Fruit fly (Drosophila melanogaster) whole organism, embryonic: Measurements from ENCODE around the gene Arp10.

Experiments used
- Asciz ChIP-seq: fragments of 200-800 bp; sonication (Bioruptor generic); optimal IDR thresholded peaks from 2 replicates; lab custom pipeline; 2017; ENCODE audit warnings: missing biosample characterization, mild to moderate bottlenecking, missing genetic modification characterization, missing genetic modification reagents
- B-H1 ChIP-seq: fragments of 200-800 bp; sonication (Bioruptor generic); IDR thresholded peaks from 3 replicates; pipeline ENCODE4 v1.3.6; 2022; ENCODE audit warnings: missing biosample characterization, missing genetic modification characterization
- CG1024 ChIP-seq: fragments of 200-800 bp; sonication (Bioruptor generic); IDR thresholded peaks from 2 replicates; pipeline ENCODE4 v1.3.6; 2022; ENCODE audit warnings: missing biosample characterization, missing genetic modification characterization
- CG10431 ChIP-seq: fragments of 200-800 bp; sonication (Bioruptor generic); optimal IDR thresholded peaks from 3 replicates; lab custom pipeline; 2018; ENCODE audit warnings: missing biosample characterization, mild to moderate bottlenecking, missing genetic modification characterization
- CG12659 ChIP-seq: fragments of 200-800 bp; sonication (Bioruptor generic); optimal IDR thresholded peaks from 3 replicates; lab custom pipeline; 2017; ENCODE audit warnings: mild to moderate bottlenecking, missing biosample characterization, missing genetic modification reagents, missing genetic modification characterization
- CG12744 ChIP-seq: fragments of 200-800 bp; sonication (Bioruptor generic); optimal IDR thresholded peaks from 2 replicates; lab custom pipeline; 2016; ENCODE audit warnings: missing biosample characterization, missing genetic modification characterization
- CG12769 ChIP-seq: fragments of 200-800 bp; sonication (Bioruptor generic); optimal IDR thresholded peaks from 2 replicates; lab custom pipeline; 2019; ENCODE audit warnings: missing biosample characterization, mild to moderate bottlenecking, missing genetic modification characterization, moderate library complexity
- CG13287 ChIP-seq: fragments of 200-800 bp; sonication (Bioruptor generic); IDR thresholded peaks from 2 replicates; pipeline ENCODE4 v1.3.6; 2022; ENCODE audit warnings: missing biosample characterization, missing genetic modification characterization; ENCODE audit not compliant: partially characterized antibody
- CG15514 ChIP-seq: fragments of 200-800 bp; sonication (Bioruptor generic); optimal IDR thresholded peaks from 3 replicates; lab custom pipeline; 2017; ENCODE audit warnings: missing biosample characterization, missing genetic modification characterization, mild to moderate bottlenecking, moderate library complexity, missing genetic modification reagents
- CG18599 ChIP-seq: fragments of 200-800 bp; sonication (Bioruptor generic); optimal IDR thresholded peaks from 3 replicates; lab custom pipeline; 2017; ENCODE audit warnings: missing biosample characterization, missing genetic modification characterization, mild to moderate bottlenecking, moderate library complexity, missing genetic modification reagents
- CG2875 ChIP-seq: fragments of 200-800 bp; sonication (Bioruptor generic); optimal IDR thresholded peaks from 2 replicates; lab custom pipeline; 2017; ENCODE audit warnings: missing biosample characterization, mild to moderate bottlenecking, missing genetic modification characterization, missing genetic modification reagents
- CG30431 ChIP-seq: fragments of 200-800 bp; sonication (Bioruptor generic); optimal IDR thresholded peaks from 2 replicates; lab custom pipeline; 2017; ENCODE audit warnings: missing biosample characterization, missing genetic modification characterization
- CG3163 ChIP-seq: fragments of 200-800 bp; sonication (Bioruptor generic); optimal IDR thresholded peaks from 3 replicates; lab custom pipeline; 2016; ENCODE audit warnings: missing biosample characterization, missing genetic modification characterization
- CG32772 ChIP-seq: fragments of 200-800 bp; sonication (Bioruptor generic); IDR thresholded peaks from 2 replicates; pipeline ENCODE4 v1.3.6; 2022; ENCODE audit warnings: missing biosample characterization, missing genetic modification characterization
- CG3281 ChIP-seq: fragments of 200-800 bp; sonication (Bioruptor generic); optimal IDR thresholded peaks from 3 replicates; lab custom pipeline; 2017; ENCODE audit warnings: missing biosample characterization, mild to moderate bottlenecking, missing genetic modification characterization
- CG3995 ChIP-seq: fragments of 200-800 bp; sonication (Bioruptor generic); optimal IDR thresholded peaks from 3 replicates; lab custom pipeline; 2016; ENCODE audit warnings: missing biosample characterization, missing genetic modification characterization
- CG4424 ChIP-seq: fragments of 200-800 bp; sonication (Bioruptor generic); optimal IDR thresholded peaks from 3 replicates; lab custom pipeline; 2016; ENCODE audit warnings: missing biosample characterization, missing genetic modification characterization
- CG4730 ChIP-seq: fragments of 200-800 bp; sonication (Bioruptor generic); IDR thresholded peaks from 2 replicates; pipeline ENCODE4 v1.3.6; 2022; ENCODE audit warnings: missing biosample characterization, missing genetic modification characterization
- CG6683 ChIP-seq: fragments of 200-800 bp; sonication (Bioruptor generic); optimal IDR thresholded peaks from 2 replicates; lab custom pipeline; 2017; ENCODE audit warnings: missing biosample characterization, mild to moderate bottlenecking, missing genetic modification characterization, missing genetic modification reagents
- CG8478 ChIP-seq: fragments of >200 bp; optimal IDR thresholded peaks from 2 replicates; lab custom pipeline; 2018
- Dip2 ChIP-seq: fragments of 200-800 bp; sonication (Bioruptor generic); IDR thresholded peaks from 2 replicates; pipeline ENCODE4 v1.3.6; 2022; ENCODE audit warnings: missing biosample characterization, missing genetic modification characterization
- Dll ChIP-seq: fragments of 200-800 bp; sonication (Bioruptor generic); IDR thresholded peaks from 4 replicates; pipeline ENCODE4 v1.3.6; 2022; ENCODE audit warnings: missing biosample characterization, missing genetic modification characterization; ENCODE audit not compliant: partially characterized antibody
- Eip74EF ChIP-seq, 2 experiments: fragments of 200-800 bp in 1 of 2; fragments of >200 bp in 1 of 2; sonication (Bioruptor generic) in 1 of 2; optimal IDR thresholded peaks; 2 replicates each; lab custom pipeline; 2017 to 2019; ENCODE audit warnings: missing biosample characterization in 2 of 2, missing genetic modification characterization in 2 of 2, mild to moderate bottlenecking in 1 of 2, moderate library complexity in 1 of 2
- GATAe ChIP-seq: fragments of 200-800 bp; sonication (Bioruptor generic); conservative IDR thresholded peaks from 2 replicates; pipeline ENCODE4 v1.3.6; 2022; ENCODE audit warnings: missing biosample characterization, missing genetic modification characterization
- HLH3B ChIP-seq: fragments of 200-800 bp; sonication (Bioruptor generic); IDR thresholded peaks from 2 replicates; pipeline ENCODE4 v1.3.6; 2022; ENCODE audit warnings: missing biosample characterization, missing genetic modification characterization
- Hand ChIP-seq: fragments of 200-800 bp; sonication (Bioruptor generic); optimal IDR thresholded peaks from 2 replicates; lab custom pipeline; 2017; ENCODE audit warnings: mild to moderate bottlenecking, missing biosample characterization, missing genetic modification reagents, missing genetic modification characterization
- Meics ChIP-seq: fragments of 200-800 bp; sonication (Bioruptor generic); optimal IDR thresholded peaks from 2 replicates; lab custom pipeline; 2017; ENCODE audit warnings: missing biosample characterization, mild to moderate bottlenecking, missing genetic modification characterization
- Taf1 ChIP-seq: fragments of 200-800 bp; sonication (Bioruptor generic); IDR thresholded peaks from 2 replicates; pipeline ENCODE4 v1.3.6; 2022; ENCODE audit warnings: missing biosample characterization, missing genetic modification characterization
- ase ChIP-seq: fragments of 200-800 bp; sonication (Bioruptor generic); IDR thresholded peaks from 3 replicates; pipeline ENCODE4 v1.3.6; 2022; ENCODE audit warnings: missing biosample characterization, missing genetic modification characterization
- ato ChIP-seq: fragments of 200-800 bp; sonication (Bioruptor generic); IDR thresholded peaks from 2 replicates; pipeline ENCODE4 v1.3.6; 2022; ENCODE audit warnings: missing biosample characterization, missing genetic modification characterization; ENCODE audit not compliant: partially characterized antibody
- chif ChIP-seq, 2 experiments: fragments of 200-800 bp; sonication (Bioruptor generic); optimal IDR thresholded peaks; 3 replicates each; lab custom pipeline; 2016; ENCODE audit warnings: missing biosample characterization in 2 of 2, missing genetic modification characterization in 2 of 2
- chn ChIP-seq: fragments of 200-800 bp; sonication (Bioruptor generic); optimal IDR thresholded peaks from 2 replicates; lab custom pipeline; 2016; ENCODE audit warnings: missing biosample characterization, missing genetic modification characterization
- crp ChIP-seq, 2 experiments: fragments of 200-800 bp; sonication (Bioruptor generic); optimal IDR thresholded peaks; 2 replicates in 1 of 2; 3 replicates in 1 of 2; lab custom pipeline; 2017; ENCODE audit warnings: missing biosample characterization in 2 of 2, missing genetic modification characterization in 2 of 2, mild to moderate bottlenecking in 1 of 2, moderate library complexity in 1 of 2
- dati ChIP-seq: fragments of 200-800 bp; sonication (Bioruptor generic); IDR thresholded peaks from 2 replicates; pipeline ENCODE4 v1.3.6; 2022; ENCODE audit warnings: missing biosample characterization, missing genetic modification characterization
- gce ChIP-seq: fragments of 200-800 bp; sonication (Bioruptor generic); IDR thresholded peaks from 3 replicates; pipeline ENCODE4 v1.3.6; 2022; ENCODE audit warnings: missing biosample characterization, missing genetic modification characterization
- gfzf ChIP-seq: fragments of 200-800 bp; sonication (Bioruptor generic); optimal IDR thresholded peaks from 2 replicates; lab custom pipeline; 2016; ENCODE audit warnings: missing biosample characterization, mild to moderate bottlenecking, missing genetic modification characterization, moderate library complexity
- grau ChIP-seq: fragments of 200-800 bp; optimal IDR thresholded peaks from 3 replicates; lab custom pipeline; 2019; ENCODE audit warnings: missing biosample characterization, mild to moderate bottlenecking, missing genetic modification characterization, moderate library complexity
- grn ChIP-seq: fragments of 200-800 bp; sonication (Bioruptor generic); optimal IDR thresholded peaks from 3 replicates; lab custom pipeline; 2017; ENCODE audit warnings: missing biosample characterization, missing genetic modification characterization
- h ChIP-seq: fragments of >200 bp; optimal IDR thresholded peaks from 2 replicates; lab custom pipeline; 2017
- kay ChIP-seq: fragments of 200-800 bp; sonication (Bioruptor generic); optimal IDR thresholded peaks from 2 replicates; lab custom pipeline; 2016; ENCODE audit warnings: missing biosample characterization, missing genetic modification characterization
- lab ChIP-seq: fragments of 200-800 bp; sonication (Bioruptor generic); optimal IDR thresholded peaks from 3 replicates; lab custom pipeline; 2017; ENCODE audit warnings: missing biosample characterization, missing genetic modification characterization, mild to moderate bottlenecking, moderate library complexity, missing genetic modification reagents
- pan ChIP-seq, 4 experiments: fragments of >200 bp in 3 of 4; fragments of 200-800 bp in 1 of 4; sonication (Bioruptor generic) in 1 of 4; optimal IDR thresholded peaks in 3 of 4; IDR thresholded peaks in 1 of 4; 2 replicates each; pipeline versions ENCODE4 v1.3.6 to Lab custom; 2017 to 2022; ENCODE audit warnings: missing biosample characterization in 2 of 4, missing genetic modification characterization in 2 of 4, mixed read lengths in 1 of 4
- salm ChIP-seq: fragments of 200-800 bp; sonication (Bioruptor generic); optimal IDR thresholded peaks from 2 replicates; lab custom pipeline; 2018; ENCODE audit warnings: missing biosample characterization, mild to moderate bottlenecking, missing genetic modification characterization
- sob ChIP-seq: fragments of 200-800 bp; sonication (Bioruptor generic); IDR thresholded peaks from 2 replicates; pipeline ENCODE4 v1.3.6; 2022; ENCODE audit warnings: missing biosample characterization, missing genetic modification characterization
- stc ChIP-seq: fragments of 200-800 bp; sonication (Bioruptor generic); IDR thresholded peaks from 2 replicates; pipeline ENCODE4 v1.3.6; 2022; ENCODE audit warnings: missing biosample characterization, missing genetic modification characterization
- stwl ChIP-seq: fragments of 200-800 bp; sonication (Bioruptor generic); optimal IDR thresholded peaks from 3 replicates; lab custom pipeline; 2018; ENCODE audit warnings: missing biosample characterization, mild to moderate bottlenecking, missing genetic modification characterization, moderate library complexity
- tup ChIP-seq: fragments of 200-800 bp; sonication (Bioruptor generic); optimal IDR thresholded peaks from 2 replicates; lab custom pipeline; 2016; ENCODE audit warnings: missing biosample characterization, mild to moderate bottlenecking, missing genetic modification characterization, moderate library complexity
- zfh1 ChIP-seq: fragments of 200-800 bp; sonication (Bioruptor generic); IDR thresholded peaks from 3 replicates; pipeline ENCODE4 v1.3.6; 2022; ENCODE audit warnings: missing biosample characterization, missing genetic modification characterization

The Arp10 gene

dm6 chrX:19692951-19693698, 47.1 kb upstream of the Arp10 start, which contains the start of gene Mer (continued):
- peak; percentile 75 for TF ChIP-seq gfzf (GFP tag; lab: Kevin White, UChicago)
- TF ChIP-seq CG13287 (GFP tag; lab: Robert Waterston, UW), result peak; percentile 53; the same call in 1 of the 2 replicates
- TF ChIP-seq CG2875 (GFP tag; lab: Kevin White, UChicago), result peak; percentile 63
- TF ChIP-seq stwl, result peak; percentile 59
- TF ChIP-seq grau, result peak; percentile 85
- peak; percentile 49; the same call in 2 of the 3 replicates for TF ChIP-seq B-H1 (GFP tag; lab: Robert Waterston, UW)
- peak; percentile 55 for TF ChIP-seq kay (GFP tag; lab: Kevin White, UChicago)
- TF ChIP-seq pan (optimal IDR thresholded peaks at IDR 0.05; lab: Kevin White, UChicago), result no peak
- TF ChIP-seq pan (GFP tag; optimal IDR thresholded peaks at IDR 0.05 in 1 of 2, IDR thresholded peaks at IDR 0.05 in 1 of 2), result peak in 1 of 2 experiments; percentile 87
- TF ChIP-seq ase (GFP tag; lab: Robert Waterston, UW), result peak; percentile 79; the same call in 2 of the 3 replicates
- TF ChIP-seq Dll (GFP tag; lab: Robert Waterston, UW), result no peak
- TF ChIP-seq CG3281 (GFP tag; lab: Kevin White, UChicago), result peak; percentile 90
- TF ChIP-seq gce (GFP tag; lab: Robert Waterston, UW), result peak; percentile 70; the same call in 1 of the 3 replicates
- TF ChIP-seq CG30431 (GFP tag; lab: Kevin White, UChicago), result peak; percentile 67
- TF ChIP-seq lab (GFP tag; lab: Kevin White, UChicago), result peak; percentile 92
- no peak; the same call in 1 of the 2 replicates for TF ChIP-seq Dip2
- peak; percentile 49 for TF ChIP-seq CG12744 (GFP tag; lab: Kevin White, UChicago)
- peak; percentile 69 for TF ChIP-seq Taf1 (GFP tag; lab: Robert Waterston, UW)
- TF ChIP-seq GATAe, result no peak
- TF ChIP-seq grn (GFP tag; lab: Kevin White, UChicago), result no peak
- peak; percentile 90 for TF ChIP-seq CG18599
- TF ChIP-seq h, result no peak
- peak; percentile 72 for TF ChIP-seq CG3163 (GFP tag; lab: Kevin White, UChicago)
- peak; percentile 83 for TF ChIP-seq HLH3B (GFP tag; lab: Robert Waterston, UW)
- peak; percentile 79 for TF ChIP-seq CG4424 (GFP tag; lab: Kevin White, UChicago)
- TF ChIP-seq sob (GFP tag; lab: Robert Waterston, UW), result peak; percentile 86
- TF ChIP-seq CG15514 (GFP tag; lab: Kevin White, UChicago), result peak; percentile 83
- peak; percentile 90 for TF ChIP-seq Meics
- peak; percentile 67 for TF ChIP-seq CG4730 (GFP tag; lab: Robert Waterston, UW)
- TF ChIP-seq stc, result peak; percentile 83
- TF ChIP-seq CG8478, result no peak
- TF ChIP-seq chif (GFP tag; optimal IDR thresholded peaks at IDR 0.05; lab: Kevin White, UChicago), result peak; percentile 69 to 85
- TF ChIP-seq crp (GFP tag; optimal IDR thresholded peaks at IDR 0.05; lab: Kevin White, UChicago), result peak in 1 of 2 experiments; percentile 35
- peak; percentile 63; the same call in 1 of the 2 replicates for TF ChIP-seq dati (GFP tag; lab: Robert Waterston, UW)
- no peak for TF ChIP-seq Asciz (GFP tag; lab: Kevin White, UChicago)
- TF ChIP-seq CG6683, result peak; percentile 58
- peak; percentile 90 for TF ChIP-seq CG12659
- peak; percentile 85 for TF ChIP-seq zfh1 (GFP tag; lab: Robert Waterston, UW)
- peak; percentile 44 for TF ChIP-seq CG3995 (GFP tag; lab: Kevin White, UChicago)
- peak; percentile 66 for TF ChIP-seq salm (tag; lab: Kevin White, UChicago)
- peak; percentile 80 for TF ChIP-seq Hand
- TF ChIP-seq CG32772, result peak; percentile 68
- TF ChIP-seq CG12769 (tag; lab: Kevin White, UChicago), result peak; percentile 94
- no peak for TF ChIP-seq Eip74EF (GFP tag; optimal IDR thresholded peaks at IDR 0.05; lab: Kevin White, UChicago)
- no peak for TF ChIP-seq ato (GFP tag; lab: Robert Waterston, UW)
- peak; percentile 60 for TF ChIP-seq CG10431
- peak; percentile 1 for TF ChIP-seq tup (GFP tag; lab: Kevin White, UChicago)
- TF ChIP-seq CG1024 (GFP tag; lab: Robert Waterston, UW), result peak; percentile 49; the same call in 1 of the 2 replicates
- peak; percentile 77 for TF ChIP-seq chn (GFP tag; lab: Kevin White, UChicago)
